Worm (Caenorhabditis elegans) whole organism, L4/young adult: ENCODE data around the gene C33D9.6.

ENCODE experiments used
- W03F9.2 ChIP-seq: fragments of 150-350 bp; optimal IDR thresholded peaks from 2 replicates; lab custom pipeline; 2014; ENCODE audit warnings: missing biosample characterization, missing genetic modification characterization
- dao-5 ChIP-seq: sonication (generic microtip); optimal IDR thresholded peaks from 2 replicates; lab custom pipeline; 2016; ENCODE audit warnings: missing genotype, missing genetic modification characterization, moderate library complexity, missing compliant biosample characterization

- TF ChIP-seq dao-5, result no peak
- TF ChIP-seq W03F9.2 (tag; lab: Kevin White, UChicago), result no peak
These were observed 48.3 kb downstream of the C33D9.6 start for ce11 chrIV:8729636-8730035.
